Worm (Caenorhabditis elegans) whole organism, L3 larva: ENCODE results near the gene catp-8.

Source experiments
- ZK546.5 ChIP-seq: sonication (generic microtip); optimal IDR thresholded peaks from 2 replicates; lab custom pipeline; 2017; ENCODE audit warnings: missing biosample characterization, missing genetic modification characterization
- ama-1 ChIP-seq: fragments of 150-350 bp; optimal IDR thresholded peaks from 2 replicates; lab custom pipeline; 2018
- ceh-16 ChIP-seq: sonication (generic microtip); optimal IDR thresholded peaks from 2 replicates; lab custom pipeline; 2017; ENCODE audit warnings: missing biosample characterization, missing genetic modification characterization
- ceh-28 ChIP-seq: fragments of 150-350 bp; optimal IDR thresholded peaks from 2 replicates; lab custom pipeline; 2014; ENCODE audit warnings: missing biosample characterization, missing genetic modification reagents, missing genetic modification characterization
- ceh-9 ChIP-seq: sonication (generic microtip); optimal IDR thresholded peaks from 2 replicates; lab custom pipeline; 2018; ENCODE audit warnings: missing biosample characterization, missing genetic modification characterization
- daf-12 ChIP-seq: fragments of 150-350 bp; optimal IDR thresholded peaks from 2 replicates; lab custom pipeline; 2014; ENCODE audit warnings: missing biosample characterization, missing genetic modification reagents, missing genetic modification characterization
- egl-27 ChIP-seq: sonication (generic microtip); optimal IDR thresholded peaks from 4 replicates; lab custom pipeline; 2017; ENCODE audit warnings: missing biosample characterization, missing genetic modification reagents, missing genetic modification characterization
- elt-1 ChIP-seq: fragments of 150-350 bp; optimal IDR thresholded peaks from 2 replicates; lab custom pipeline; 2014; ENCODE audit warnings: missing biosample characterization, missing genetic modification characterization
- elt-2 ChIP-seq: sonication (generic microtip); optimal IDR thresholded peaks from 2 replicates; lab custom pipeline; 2016; ENCODE audit warnings: missing genetic modification reagents, mild to moderate bottlenecking, missing genetic modification characterization, missing compliant biosample characterization
- elt-3 ChIP-seq, 3 experiments: fragments of 150-350 bp in 1 of 3; sonication (generic microtip) in 2 of 3; optimal IDR thresholded peaks; 2 replicates in 2 of 3; 4 replicates in 1 of 3; lab custom pipeline; 2014 to 2017; ENCODE audit warnings: missing biosample characterization in 3 of 3, missing genetic modification characterization in 3 of 3
- fkh-2 ChIP-seq: fragments of 150-350 bp; optimal IDR thresholded peaks from 2 replicates; lab custom pipeline; 2014; ENCODE audit warnings: missing biosample characterization, missing genetic modification reagents, missing genetic modification characterization
- fos-1 ChIP-seq: fragments of 150-350 bp; optimal IDR thresholded peaks from 2 replicates; lab custom pipeline; 2014; ENCODE audit warnings: missing biosample characterization, missing genetic modification characterization
- hmg-11 ChIP-seq: sonication (generic microtip); optimal IDR thresholded peaks from 2 replicates; lab custom pipeline; 2016; ENCODE audit warnings: missing genetic modification characterization, missing compliant biosample characterization
- jun-1 ChIP-seq: fragments of 150-350 bp; optimal IDR thresholded peaks from 2 replicates; lab custom pipeline; 2014; ENCODE audit warnings: missing biosample characterization, missing genetic modification reagents, missing genetic modification characterization
- lin-39 ChIP-seq: fragments of 150-350 bp; optimal IDR thresholded peaks from 2 replicates; lab custom pipeline; 2018; ENCODE audit warnings: missing biosample characterization, missing genetic modification reagents, missing genetic modification characterization
- mml-1 ChIP-seq: fragments of 150-350 bp; sonication (generic microtip); optimal IDR thresholded peaks from 3 replicates; lab custom pipeline; 2014; ENCODE audit warnings: missing biosample characterization, missing genetic modification characterization
- nfya-1 ChIP-seq: sonication (generic microtip); optimal IDR thresholded peaks from 2 replicates; lab custom pipeline; 2017; ENCODE audit warnings: missing genetic modification characterization, mild to moderate bottlenecking, missing compliant biosample characterization, antibody characterized with exemption, moderate library complexity; ENCODE audit not compliant: insufficient read depth
- nhr-11 ChIP-seq: fragments of 150-350 bp; optimal IDR thresholded peaks from 2 replicates; lab custom pipeline; 2014; ENCODE audit warnings: missing biosample characterization, missing genetic modification characterization
- nhr-23 ChIP-seq: fragments of 150-350 bp; optimal IDR thresholded peaks from 2 replicates; lab custom pipeline; 2014; ENCODE audit warnings: missing biosample characterization, missing genetic modification reagents, missing genetic modification characterization
- nhr-237 ChIP-seq: fragments of 150-350 bp; optimal IDR thresholded peaks from 2 replicates; lab custom pipeline; 2014; ENCODE audit warnings: missing biosample characterization, missing genetic modification characterization
- nhr-25 ChIP-seq: sonication (generic microtip); optimal IDR thresholded peaks from 2 replicates; lab custom pipeline; 2017; ENCODE audit warnings: missing biosample characterization, missing genetic modification characterization
- nhr-43 ChIP-seq: sonication (generic microtip); optimal IDR thresholded peaks from 2 replicates; lab custom pipeline; 2016; ENCODE audit warnings: mild to moderate bottlenecking, missing genetic modification characterization, missing compliant biosample characterization; ENCODE audit not compliant: poor library complexity, severe bottlenecking
- nhr-77 ChIP-seq: fragments of 150-350 bp; optimal IDR thresholded peaks from 2 replicates; lab custom pipeline; 2014; ENCODE audit warnings: missing biosample characterization, missing genetic modification characterization
- sea-2 ChIP-seq: fragments of 150-350 bp; sonication (generic microtip); optimal IDR thresholded peaks from 4 replicates; lab custom pipeline; 2014; ENCODE audit warnings: missing biosample characterization, missing genetic modification reagents, missing genetic modification characterization
- snpc-4 ChIP-seq: fragments of 150-350 bp; optimal IDR thresholded peaks from 2 replicates; lab custom pipeline; 2014; ENCODE audit warnings: missing biosample characterization, missing genetic modification characterization
- tbx-2 ChIP-seq: sonication (generic microtip); optimal IDR thresholded peaks from 2 replicates; lab custom pipeline; 2016; ENCODE audit warnings: mild to moderate bottlenecking, missing genetic modification characterization, missing compliant biosample characterization
- zag-1 ChIP-seq: fragments of 150-350 bp; optimal IDR thresholded peaks from 2 replicates; lab custom pipeline; 2014; ENCODE audit warnings: missing biosample characterization, missing genetic modification characterization

catp-8 gene

ce11 chrIV:11433709-11434108 is 45.3 kb downstream of the catp-8 start (continued):
- TF ChIP-seq elt-3 (tag; optimal IDR thresholded peaks at IDR 0.05; lab: Kevin White, UChicago) (no peak), elt-1 (tag; lab: Kevin White, UChicago) (no peak)

ce11 chrIV:11431448-11431847 is 47.6 kb downstream of the catp-8 start:
- no peak for TF ChIP-seq zag-1
- TF ChIP-seq mml-1 = no peak
- TF ChIP-seq nhr-25 = no peak
- TF ChIP-seq ama-1 = no peak
- TF ChIP-seq nhr-43 (tag; lab: Kevin White, UChicago) = no peak
- TF ChIP-seq fkh-2 (tag; lab: Kevin White, UChicago) = no peak
- TF ChIP-seq ceh-28 (tag; lab: Kevin White, UChicago) = no peak
- TF ChIP-seq elt-1 (tag; lab: Kevin White, UChicago) = no peak
- no peak for TF ChIP-seq nfya-1
- TF ChIP-seq ceh-9 (tag; lab: Kevin White, UChicago) = no peak
- no peak for TF ChIP-seq jun-1 (tag; lab: Kevin White, UChicago)
- TF ChIP-seq fos-1 = no peak
- no peak for TF ChIP-seq nhr-11 (tag; lab: Kevin White, UChicago)
- TF ChIP-seq sea-2 = no peak
- TF ChIP-seq ceh-16 (tag; lab: Kevin White, UChicago) = no peak
- no peak for TF ChIP-seq nhr-77 (tag; lab: Kevin White, UChicago)
- no peak for TF ChIP-seq elt-3 (tag; optimal IDR thresholded peaks at IDR 0.05; lab: Kevin White, UChicago)
- TF ChIP-seq nhr-237 (tag; lab: Kevin White, UChicago) = no peak
- no peak for TF ChIP-seq daf-12

ce11 chrIV:11425442-11425841 is 53.6 kb downstream of the catp-8 start, which contains the start of gene kin-4:
Gene kin-4 (plus strand): TSS chrIV:11425742.
- no peak for TF ChIP-seq jun-1 (tag; lab: Kevin White, UChicago)
- TF ChIP-seq tbx-2 (tag; lab: Kevin White, UChicago) = no peak
- TF ChIP-seq snpc-4 = no peak
- no peak for TF ChIP-seq nhr-11 (tag; lab: Kevin White, UChicago)
- TF ChIP-seq nhr-237 (tag; lab: Kevin White, UChicago) = no peak
- no peak for TF ChIP-seq elt-2 (tag; lab: Kevin White, UChicago)
- no peak for TF ChIP-seq nhr-23 (tag; lab: Kevin White, UChicago)
- TF ChIP-seq ZK546.5 (tag; lab: Kevin White, UChicago) = no peak
- TF ChIP-seq, all 47 proteins: peak for 0

ce11 chrIV:11424830-11425229 is 54.2 kb downstream of the catp-8 start, which contains the start of gene F22B3.8:
Gene F22B3.8 (minus strand): TSS chrIV:11424930.
- TF ChIP-seq daf-12 (no peak), lin-39 (tag; lab: Kevin White, UChicago) (no peak), zag-1 (no peak), nhr-43 (tag; lab: Kevin White, UChicago) (no peak), snpc-4 (no peak), elt-2 (tag; lab: Kevin White, UChicago) (no peak), jun-1 (tag; lab: Kevin White, UChicago) (no peak), hmg-11 (tag; lab: Kevin White, UChicago) (no peak), nhr-23 (tag; lab: Kevin White, UChicago) (no peak), sea-2 (no peak), egl-27 (tag; lab: Kevin White, UChicago) (no peak)
